Fruit fly (Drosophila melanogaster) whole organism, embryonic: ENCODE measurements around the gene CG10413.

Experiments used
- ATbp ChIP-seq: fragments of 200-800 bp; sonication (Bioruptor generic); optimal IDR thresholded peaks from 2 replicates; lab custom pipeline; 2017; ENCODE audit warnings: missing biosample characterization, mild to moderate bottlenecking, missing genetic modification characterization, missing genetic modification reagents
- Atf6 ChIP-seq: fragments of 200-800 bp; sonication (Bioruptor generic); IDR thresholded peaks from 2 replicates; pipeline ENCODE4 v1.3.6; 2022; ENCODE audit warnings: missing biosample characterization, missing genetic modification characterization
- CG10979 ChIP-seq: fragments of 200-800 bp; sonication (Bioruptor generic); optimal IDR thresholded peaks from 2 replicates; lab custom pipeline; 2018; ENCODE audit warnings: missing biosample characterization, mild to moderate bottlenecking, missing genetic modification characterization, moderate library complexity
- CG11093 ChIP-seq: fragments of 200-800 bp; sonication (Bioruptor generic); IDR thresholded peaks from 3 replicates; pipeline ENCODE4 v1.3.6; 2022; ENCODE audit warnings: missing biosample characterization, missing genetic modification characterization
- CG12769 ChIP-seq: fragments of 200-800 bp; sonication (Bioruptor generic); optimal IDR thresholded peaks from 2 replicates; lab custom pipeline; 2019; ENCODE audit warnings: missing biosample characterization, mild to moderate bottlenecking, missing genetic modification characterization, moderate library complexity
- CG1529 ChIP-seq: fragments of 200-800 bp; sonication (Bioruptor generic); optimal IDR thresholded peaks from 3 replicates; lab custom pipeline; 2018; ENCODE audit warnings: missing biosample characterization, missing genetic modification characterization
- CG15514 ChIP-seq: fragments of 200-800 bp; sonication (Bioruptor generic); optimal IDR thresholded peaks from 3 replicates; lab custom pipeline; 2017; ENCODE audit warnings: missing biosample characterization, missing genetic modification characterization, mild to moderate bottlenecking, moderate library complexity, missing genetic modification reagents
- CG1603 ChIP-seq: fragments of 200-800 bp; sonication (Bioruptor generic); optimal IDR thresholded peaks from 2 replicates; lab custom pipeline; 2019; ENCODE audit warnings: missing biosample characterization, mild to moderate bottlenecking, missing genetic modification characterization, moderate library complexity
- CG16863 ChIP-seq: fragments of 200-800 bp; sonication (Bioruptor generic); optimal IDR thresholded peaks from 3 replicates; lab custom pipeline; 2016; ENCODE audit warnings: missing biosample characterization, missing genetic modification characterization
- CG17385 ChIP-seq: fragments of 200-800 bp; sonication (Bioruptor generic); optimal IDR thresholded peaks from 3 replicates; lab custom pipeline; 2018; ENCODE audit warnings: missing biosample characterization, mild to moderate bottlenecking, missing genetic modification characterization
- CG1792 ChIP-seq: fragments of 200-800 bp; sonication (Bioruptor generic); optimal IDR thresholded peaks from 2 replicates; lab custom pipeline; 2016; ENCODE audit warnings: missing biosample characterization, missing genetic modification characterization
- CG2875 ChIP-seq: fragments of 200-800 bp; sonication (Bioruptor generic); optimal IDR thresholded peaks from 2 replicates; lab custom pipeline; 2017; ENCODE audit warnings: missing biosample characterization, mild to moderate bottlenecking, missing genetic modification characterization, missing genetic modification reagents
- CG30403 ChIP-seq: fragments of 200-800 bp; sonication (Bioruptor generic); optimal IDR thresholded peaks from 3 replicates; lab custom pipeline; 2016; ENCODE audit warnings: missing biosample characterization, missing genetic modification characterization
- CG31441 ChIP-seq: fragments of 200-800 bp; sonication (Bioruptor generic); IDR thresholded peaks from 2 replicates; pipeline ENCODE4 v1.3.6; 2022; ENCODE audit warnings: missing biosample characterization, missing genetic modification characterization
- CG34224 ChIP-seq: fragments of 200-800 bp; sonication (Bioruptor generic); IDR thresholded peaks from 3 replicates; pipeline ENCODE4 v1.3.6; 2022; ENCODE audit warnings: missing biosample characterization, missing genetic modification characterization; ENCODE audit not compliant: partially characterized antibody
- CG8924 ChIP-seq: fragments of 200-800 bp; optimal IDR thresholded peaks from 3 replicates; lab custom pipeline; 2019; ENCODE audit warnings: missing biosample characterization, mild to moderate bottlenecking, missing genetic modification characterization, moderate library complexity
- CG9437 ChIP-seq: fragments of 200-800 bp; sonication (Bioruptor generic); optimal IDR thresholded peaks from 2 replicates; lab custom pipeline; 2018; ENCODE audit warnings: missing biosample characterization, mild to moderate bottlenecking, missing genetic modification characterization
- CG9817 ChIP-seq: fragments of 200-800 bp; sonication (Bioruptor generic); optimal IDR thresholded peaks from 2 replicates; lab custom pipeline; 2018; ENCODE audit warnings: missing biosample characterization, mild to moderate bottlenecking, missing genetic modification characterization, moderate library complexity
- Chrac-16 ChIP-seq: fragments of 200-800 bp; sonication (Bioruptor generic); optimal IDR thresholded peaks from 3 replicates; lab custom pipeline; 2016; ENCODE audit warnings: missing biosample characterization, missing genetic modification characterization
- Dad ChIP-seq: fragments of 200-800 bp; sonication (Bioruptor generic); optimal IDR thresholded peaks from 3 replicates; lab custom pipeline; 2016; ENCODE audit warnings: missing biosample characterization, missing genetic modification characterization
- H2.0 ChIP-seq: fragments of 200-800 bp; sonication (Bioruptor generic); IDR thresholded peaks from 2 replicates; pipeline ENCODE4 v1.3.6; 2022; ENCODE audit warnings: missing biosample characterization, missing genetic modification characterization
- Hr3 ChIP-seq: fragments of 200-800 bp; sonication (Bioruptor generic); optimal IDR thresholded peaks from 3 replicates; lab custom pipeline; 2016; ENCODE audit warnings: missing biosample characterization, missing genetic modification characterization
- Hr51 ChIP-seq, 2 experiments: fragments of 200-800 bp; sonication (Bioruptor generic); optimal IDR thresholded peaks; 2 replicates in 1 of 2; 3 replicates in 1 of 2; lab custom pipeline; 2016 to 2018; ENCODE audit warnings: missing biosample characterization in 2 of 2, missing genetic modification characterization in 2 of 2, mild to moderate bottlenecking in 1 of 2, moderate library complexity in 1 of 2
- Hsf ChIP-seq: fragments of 200-800 bp; sonication (Bioruptor generic); optimal IDR thresholded peaks from 3 replicates; lab custom pipeline; 2016; ENCODE audit warnings: missing biosample characterization, missing genetic modification characterization
- Oli ChIP-seq: fragments of 200-800 bp; sonication (Bioruptor generic); optimal IDR thresholded peaks from 2 replicates; lab custom pipeline; 2018; ENCODE audit warnings: missing biosample characterization, mild to moderate bottlenecking, missing genetic modification characterization, moderate library complexity
- Rfx ChIP-seq: fragments of 200-800 bp; sonication (Bioruptor generic); IDR thresholded peaks from 2 replicates; pipeline ENCODE4 v1.3.6; 2022; ENCODE audit warnings: missing biosample characterization, missing genetic modification characterization
- Xrp1 ChIP-seq: fragments of 200-800 bp; sonication (Bioruptor generic); IDR thresholded peaks from 2 replicates; pipeline ENCODE4 v1.3.6; 2022; ENCODE audit warnings: missing biosample characterization, missing genetic modification characterization
- bsh ChIP-seq, 2 experiments: fragments of 200-800 bp; sonication (Bioruptor generic); optimal IDR thresholded peaks; 2 replicates each; lab custom pipeline; 2017 to 2018; ENCODE audit warnings: mild to moderate bottlenecking in 2 of 2, missing biosample characterization in 2 of 2, missing genetic modification characterization in 2 of 2, moderate library complexity in 1 of 2
- chif ChIP-seq, 2 experiments: fragments of 200-800 bp; sonication (Bioruptor generic); optimal IDR thresholded peaks; 3 replicates each; lab custom pipeline; 2016; ENCODE audit warnings: missing biosample characterization in 2 of 2, missing genetic modification characterization in 2 of 2
- dmrt99B ChIP-seq: fragments of 200-800 bp; sonication (Bioruptor generic); optimal IDR thresholded peaks from 2 replicates; lab custom pipeline; 2018; ENCODE audit warnings: missing biosample characterization, mild to moderate bottlenecking, missing genetic modification characterization, moderate library complexity
- dpn ChIP-seq, 2 experiments: fragments of 200-800 bp; sonication (Bioruptor generic); optimal IDR thresholded peaks; 3 replicates each; lab custom pipeline; 2016; ENCODE audit warnings: missing biosample characterization in 2 of 2, missing genetic modification characterization in 2 of 2
- ewg ChIP-seq: fragments of 200-800 bp; sonication (Bioruptor generic); optimal IDR thresholded peaks from 3 replicates; lab custom pipeline; 2017; ENCODE audit warnings: mild to moderate bottlenecking, missing biosample characterization, missing genetic modification reagents, missing genetic modification characterization
- fd96Cb ChIP-seq: fragments of 200-800 bp; sonication (Bioruptor generic); optimal IDR thresholded peaks from 2 replicates; lab custom pipeline; 2018; ENCODE audit warnings: missing biosample characterization, mild to moderate bottlenecking, missing genetic modification characterization, moderate library complexity
- ftz-f1 ChIP-seq: fragments of 200-800 bp; sonication (Bioruptor generic); optimal IDR thresholded peaks from 2 replicates; lab custom pipeline; 2016; ENCODE audit warnings: missing biosample characterization, missing genetic modification characterization
- gcm ChIP-seq: fragments of 200-800 bp; sonication (Bioruptor generic); optimal IDR thresholded peaks from 2 replicates; lab custom pipeline; 2019; ENCODE audit warnings: missing biosample characterization, mild to moderate bottlenecking, missing genetic modification characterization, moderate library complexity
- gem ChIP-seq: fragments of 200-800 bp; sonication (Bioruptor generic); optimal IDR thresholded peaks from 2 replicates; lab custom pipeline; 2019; ENCODE audit warnings: missing biosample characterization, mild to moderate bottlenecking, missing genetic modification characterization, moderate library complexity
- grau ChIP-seq: fragments of 200-800 bp; optimal IDR thresholded peaks from 3 replicates; lab custom pipeline; 2019; ENCODE audit warnings: missing biosample characterization, mild to moderate bottlenecking, missing genetic modification characterization, moderate library complexity
- ham ChIP-seq: fragments of 200-800 bp; sonication (Bioruptor generic); IDR thresholded peaks from 2 replicates; pipeline ENCODE4 v1.3.6; 2022; ENCODE audit warnings: missing biosample characterization, missing genetic modification characterization
- lilli ChIP-seq: fragments of 200-800 bp; sonication (Bioruptor generic); optimal IDR thresholded peaks from 3 replicates; lab custom pipeline; 2016; ENCODE audit warnings: missing biosample characterization, missing genetic modification characterization
- luna ChIP-seq: fragments of 200-800 bp; sonication (Bioruptor generic); optimal IDR thresholded peaks from 2 replicates; lab custom pipeline; 2016; ENCODE audit warnings: missing biosample characterization, missing genetic modification characterization
- oc ChIP-seq: fragments of 200-800 bp; sonication (Bioruptor generic); optimal IDR thresholded peaks from 2 replicates; lab custom pipeline; 2018; ENCODE audit warnings: missing biosample characterization, mild to moderate bottlenecking, missing genetic modification characterization, moderate library complexity
- otp ChIP-seq: fragments of 200-800 bp; sonication (Bioruptor generic); IDR thresholded peaks from 3 replicates; pipeline ENCODE4, ENCODE4 v1.3.6; 2022; ENCODE audit warnings: missing biosample characterization, missing genetic modification characterization
- ranshi ChIP-seq: fragments of 200-800 bp; sonication (Bioruptor generic); IDR thresholded peaks from 2 replicates; pipeline ENCODE4 v1.3.6; 2022; ENCODE audit warnings: missing biosample characterization, missing genetic modification characterization
- row ChIP-seq: fragments of 200-800 bp; sonication (Bioruptor generic); IDR thresholded peaks from 3 replicates; pipeline ENCODE4 v1.3.6; 2022; ENCODE audit warnings: missing biosample characterization, missing genetic modification characterization
- run ChIP-seq: fragments of 200-800 bp; sonication (Bioruptor generic); optimal IDR thresholded peaks from 3 replicates; lab custom pipeline; 2018; ENCODE audit warnings: missing biosample characterization, mild to moderate bottlenecking, missing genetic modification characterization
- sc ChIP-seq, 3 experiments: fragments of >200 bp in 2 of 3; fragments of 200-800 bp in 1 of 3; sonication (Bioruptor generic) in 1 of 3; optimal IDR thresholded peaks; 2 replicates in 2 of 3; 3 replicates in 1 of 3; lab custom pipeline; 2017; ENCODE audit warnings: mild to moderate bottlenecking in 1 of 3, missing biosample characterization in 1 of 3, missing genetic modification characterization in 1 of 3, missing genetic modification reagents in 1 of 3
- sisA ChIP-seq: fragments of 200-800 bp; sonication (Bioruptor generic); IDR thresholded peaks from 2 replicates; pipeline ENCODE4 v1.3.6; 2022; ENCODE audit warnings: missing biosample characterization, missing genetic modification characterization
- slbo ChIP-seq: fragments of 200-800 bp; sonication (Bioruptor generic); IDR thresholded peaks from 2 replicates; pipeline ENCODE4 v1.3.6; 2022; ENCODE audit warnings: missing biosample characterization, missing genetic modification characterization

The CG10413 gene

dm6 chr2L:18647857-18648652 lies 43.0 kb upstream of the CG10413 start (continued):
- TF ChIP-seq luna (GFP tag; lab: Kevin White, UChicago) (no peak), slbo (GFP tag; lab: Robert Waterston, UW) (peak; percentile 26; the same call in 1 of the 2 replicates), CG10979 (tag; lab: Kevin White, UChicago) (peak; percentile 52), Hsf (peak; percentile 36), otp (0 out of 3 replicates have a peak, but pooled peaks have one; percentile 5), CG8924 (peak; percentile 51), CG30403 (GFP tag; lab: Kevin White, UChicago) (peak; percentile 47), Xrp1 (GFP tag; lab: Robert Waterston, UW) (no peak), Chrac-16 (GFP tag; lab: Kevin White, UChicago) (peak; percentile 7), chif (GFP tag; optimal IDR thresholded peaks at IDR 0.05; lab: Kevin White, UChicago) (peak in 1 of 2 experiments; percentile 40), CG1603 (tag; lab: Kevin White, UChicago) (peak; percentile 44), CG1792 (GFP tag; lab: Kevin White, UChicago) (no peak), Oli (tag; lab: Kevin White, UChicago) (peak; percentile 61), Atf6 (GFP tag; lab: Robert Waterston, UW) (no peak), CG9817 (tag; lab: Kevin White, UChicago) (no peak), CG17385 (GFP tag; lab: Kevin White, UChicago) (peak; percentile 35), CG2875 (GFP tag; lab: Kevin White, UChicago) (peak; percentile 37), lilli (GFP tag; lab: Kevin White, UChicago) (peak; percentile 20), CG1529 (GFP tag; lab: Kevin White, UChicago) (peak; percentile 27), sc (optimal IDR thresholded peaks at IDR 0.05; lab: Kevin White, UChicago) (no peak), sc (GFP tag; optimal IDR thresholded peaks at IDR 0.05; lab: Kevin White, UChicago) (peak; percentile 7), ftz-f1 (GFP tag; lab: Kevin White, UChicago) (no peak), CG34224 (no peak), CG9437 (GFP tag; lab: Kevin White, UChicago) (peak; percentile 25), CG16863 (GFP tag; lab: Kevin White, UChicago) (peak; percentile 12), Rfx (GFP tag; lab: Robert Waterston, UW) (no peak), row (GFP tag; lab: Robert Waterston, UW) (peak; percentile 69), CG15514 (GFP tag; lab: Kevin White, UChicago) (no peak), ranshi (GFP tag; lab: Robert Waterston, UW) (0 out of 2 replicates have a peak, but pooled peaks have one; percentile 19), dmrt99B (tag; lab: Kevin White, UChicago) (peak; percentile 18), H2.0 (GFP tag; lab: Robert Waterston, UW) (no peak), fd96Cb (tag; lab: Kevin White, UChicago) (peak; percentile 23), Hr3 (GFP tag; lab: Kevin White, UChicago) (peak; percentile 23), ham (GFP tag; lab: Robert Waterston, UW) (no peak), grau (tag; lab: Kevin White, UChicago) (peak; percentile 93), Dad (GFP tag; lab: Kevin White, UChicago) (no peak), gem (tag; lab: Kevin White, UChicago) (peak; percentile 73), sisA (GFP tag; lab: Robert Waterston, UW) (peak; percentile 52), CG12769 (tag; lab: Kevin White, UChicago) (no peak), ATbp (GFP tag; lab: Kevin White, UChicago) (peak; percentile 6), oc (tag; lab: Kevin White, UChicago) (peak; percentile 20), ewg (GFP tag; lab: Kevin White, UChicago) (peak; percentile 5), CG11093 (GFP tag; lab: Robert Waterston, UW) (no peak), dpn (GFP tag; optimal IDR thresholded peaks at IDR 0.05; lab: Kevin White, UChicago) (peak in 1 of 2 experiments; percentile 48), CG31441 (GFP tag; lab: Robert Waterston, UW) (no peak), gcm (peak; percentile 50), Hr51 (GFP tag; optimal IDR thresholded peaks at IDR 0.05; lab: Kevin White, UChicago) (peak in 1 of 2 experiments; percentile 46), bsh (GFP tag; optimal IDR thresholded peaks at IDR 0.05; lab: Kevin White, UChicago) (peak; percentile 3 to 77), run (tag; lab: Kevin White, UChicago) (no peak)
